Fruit fly (Drosophila melanogaster): ENCODE results near the gene RhoGAP71E.

RhoGAP71E gene

dm6 chr3L:15616900-15617299 lies 28.2 kb downstream of the RhoGAP71E start (continued):
- TF ChIP-seq H15 (GFP tag; IDR thresholded peaks at IDR 0.05) (no peak), ewg (GFP tag; optimal IDR thresholded peaks at IDR 0.05) (no peak), gro (GFP tag; optimal IDR thresholded peaks at IDR 0.05) (no peak), kay (GFP tag; optimal IDR thresholded peaks at IDR 0.05) (no peak), CG11560 (tag; IDR thresholded peaks at IDR 0.05) (0 out of 3 replicates have a peak, but pooled peaks have one; percentile 33)

- TF ChIP-seq CG3163 (GFP tag; optimal IDR thresholded peaks at IDR 0.05) (peak; percentile 74), Dref (GFP tag; IDR thresholded peaks at IDR 0.05) (peak; percentile 50), HmgZ (tag; optimal IDR thresholded peaks at IDR 0.05) (peak; percentile 86), CG16815 (GFP tag; optimal IDR thresholded peaks at IDR 0.05) (peak; percentile 83), esg (GFP tag; conservative IDR thresholded peaks at IDR 0.05) (no peak), insv (GFP tag; optimal IDR thresholded peaks at IDR 0.05) (peak in 1 of 2 experiments; percentile 30), Ptx1 (GFP tag; IDR thresholded peaks at IDR 0.05) (peak; percentile 70), CG3838 (GFP tag; optimal IDR thresholded peaks at IDR 0.05) (peak; percentile 61), phol (tag; optimal IDR thresholded peaks at IDR 0.05) (peak; percentile 57), CG6813 (GFP tag; optimal IDR thresholded peaks at IDR 0.05) (peak; percentile 72), CG1024 (GFP tag; IDR thresholded peaks at IDR 0.05) (peak; percentile 70), CG4328 (GFP tag; optimal IDR thresholded peaks at IDR 0.05) (peak; percentile 51), wek (GFP tag; optimal IDR thresholded peaks at IDR 0.05) (peak; percentile 52), CG11247 (GFP tag; IDR thresholded peaks at IDR 0.05) (peak; percentile 91), CG1602 (GFP tag; optimal IDR thresholded peaks at IDR 0.05) (peak; percentile 60), CG5953 (GFP tag; IDR thresholded peaks at IDR 0.05) (peak; percentile 65), mam (GFP tag; optimal IDR thresholded peaks at IDR 0.05) (peak; percentile 92), CG9797 (GFP tag; optimal IDR thresholded peaks at IDR 0.05) (peak; percentile 52), dmrt99B (tag; optimal IDR thresholded peaks at IDR 0.05) (peak; percentile 18), CG10979 (tag; optimal IDR thresholded peaks at IDR 0.05) (peak; percentile 45), CG10321 (GFP tag; IDR thresholded peaks at IDR 0.05) (0 out of 2 replicates have a peak, but pooled peaks have one; percentile 34), CG12236 (GFP tag; optimal IDR thresholded peaks at IDR 0.05) (peak; percentile 56), unpg (GFP tag; optimal IDR thresholded peaks at IDR 0.05) (peak; percentile 43), klu (GFP tag; IDR thresholded peaks at IDR 0.05) (peak; percentile 73), h (optimal IDR thresholded peaks at IDR 0.05) (no peak), CG33557 (GFP tag; optimal IDR thresholded peaks at IDR 0.05) (peak; percentile 44), CG6854 (GFP tag; optimal IDR thresholded peaks at IDR 0.05) (peak; percentile 7), maf-S (GFP tag; optimal IDR thresholded peaks at IDR 0.05) (peak; percentile 87), CG2120 (GFP tag; optimal IDR thresholded peaks at IDR 0.05) (peak; percentile 93), Sry-δ (GFP tag; optimal IDR thresholded peaks at IDR 0.05) (peak; percentile 59), CG12769 (tag; optimal IDR thresholded peaks at IDR 0.05) (peak; percentile 82), CG1233 (GFP tag; optimal IDR thresholded peaks at IDR 0.05) (peak; percentile 64), CG17361 (GFP tag; IDR thresholded peaks at IDR 0.05) (peak; percentile 50; the same call in 1 of the 3 replicates), Stat92E (GFP tag; optimal IDR thresholded peaks at IDR 0.05) (peak in 1 of 3 experiments; percentile 1), pfk (GFP tag; optimal IDR thresholded peaks at IDR 0.05) (peak; percentile 25), gsb-n (tag; optimal IDR thresholded peaks at IDR 0.05) (peak; percentile 96), sqz (GFP tag; optimal IDR thresholded peaks at IDR 0.05) (peak; percentile 38), crc (GFP tag; optimal IDR thresholded peaks at IDR 0.05) (peak; percentile 77), CG10274 (GFP tag; optimal IDR thresholded peaks at IDR 0.05) (peak; percentile 43), CG17829 (tag; optimal IDR thresholded peaks at IDR 0.05) (peak; percentile 55), bowl (GFP tag; IDR thresholded peaks at IDR 0.05) (peak; percentile 28; the same call in 1 of the 2 replicates), Nf-YA (GFP tag; IDR thresholded peaks at IDR 0.05) (0 out of 2 replicates have a peak, but pooled peaks have one; percentile 6), CG8478 (optimal IDR thresholded peaks at IDR 0.05) (peak; percentile 56), CG8388 (GFP tag; optimal IDR thresholded peaks at IDR 0.05) (peak; percentile 16)
Measured at dm6 chr3L:15619626-15620247, 31.1 kb downstream of the RhoGAP71E start, which contains the start of gene Phs. Gene Phs (plus strand): TSS chr3L:15619901.

Data from whole organism, embryonic.